Worm (Caenorhabditis elegans): ENCODE measurements around the gene srsx-35.

The srsx-35 gene

DNA sequence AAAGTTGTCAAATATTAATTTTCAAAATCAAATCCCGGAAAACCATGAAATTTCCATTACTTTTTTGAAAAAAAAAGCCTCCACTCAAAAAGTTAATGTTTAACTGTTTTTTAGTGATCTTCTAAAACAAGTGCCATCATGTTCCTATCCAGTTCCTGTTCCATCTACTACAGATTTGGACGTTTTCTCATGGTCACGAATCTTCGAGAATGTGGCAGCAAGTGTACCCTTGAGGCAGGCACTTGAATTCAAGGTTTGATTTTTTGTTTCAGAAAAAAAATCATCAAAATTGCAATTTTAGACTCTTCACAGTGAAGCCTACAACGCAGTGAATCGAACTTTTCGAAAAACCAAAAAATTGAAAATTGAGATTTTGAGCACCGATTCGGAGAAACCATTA lies 33.3 kb downstream of the srsx-35 start:
- TF ChIP-seq unc-62 (GFP tag; optimal IDR thresholded peaks at IDR 0.05), result no peak

DNA sequence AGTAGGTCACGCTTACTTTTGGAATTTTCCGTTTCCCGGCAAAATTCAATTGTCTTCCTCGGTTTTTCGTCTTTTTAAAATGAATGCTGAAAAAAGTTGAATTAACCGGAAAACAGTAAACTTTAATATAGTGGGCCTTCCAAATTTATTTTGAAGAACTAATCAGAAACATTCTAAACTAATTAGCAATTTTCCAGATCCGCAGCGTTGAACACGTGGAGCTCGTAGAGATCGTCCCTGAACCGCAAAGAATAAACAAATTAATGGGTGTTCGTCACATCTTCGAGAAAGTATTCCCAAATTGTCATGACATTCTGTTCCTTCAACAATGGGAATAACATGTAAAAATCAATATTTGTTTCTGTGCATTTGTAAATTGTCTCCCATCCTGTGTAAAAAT lies 35.0 kb downstream of the srsx-35 start:
- no peak for TF ChIP-seq unc-62 (GFP tag; optimal IDR thresholded peaks at IDR 0.05)

DNA sequence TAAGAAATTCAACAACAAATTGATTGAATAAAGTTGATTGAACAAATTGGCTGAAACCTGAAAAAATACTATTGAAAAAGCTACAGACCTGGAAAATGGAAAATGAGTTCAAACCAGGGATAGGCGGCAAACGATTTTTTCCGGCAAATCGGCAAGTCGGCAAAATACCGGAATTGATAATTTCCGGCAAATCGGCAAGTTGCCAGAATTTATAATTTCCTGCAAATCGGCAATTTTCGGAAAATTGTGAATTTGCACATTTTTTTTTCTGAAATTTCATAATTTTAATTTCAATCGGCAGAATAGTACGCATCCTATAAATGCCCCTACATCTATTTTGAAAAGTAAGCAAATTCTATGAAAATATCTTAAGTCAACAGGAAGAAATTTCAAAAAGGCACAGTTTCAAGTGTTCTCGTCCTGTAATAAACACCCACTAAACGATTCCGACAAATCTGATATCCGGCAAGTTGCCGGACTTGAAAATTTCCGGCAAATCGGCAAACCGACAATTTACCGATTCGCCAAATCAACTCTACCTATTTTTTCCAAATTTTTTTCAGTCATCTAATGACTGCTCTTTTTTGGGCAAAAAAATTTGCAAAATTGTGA lies 35.7 kb downstream of the srsx-35 start:
- no peak for TF ChIP-seq unc-62 (GFP tag; optimal IDR thresholded peaks at IDR 0.05)

DNA sequence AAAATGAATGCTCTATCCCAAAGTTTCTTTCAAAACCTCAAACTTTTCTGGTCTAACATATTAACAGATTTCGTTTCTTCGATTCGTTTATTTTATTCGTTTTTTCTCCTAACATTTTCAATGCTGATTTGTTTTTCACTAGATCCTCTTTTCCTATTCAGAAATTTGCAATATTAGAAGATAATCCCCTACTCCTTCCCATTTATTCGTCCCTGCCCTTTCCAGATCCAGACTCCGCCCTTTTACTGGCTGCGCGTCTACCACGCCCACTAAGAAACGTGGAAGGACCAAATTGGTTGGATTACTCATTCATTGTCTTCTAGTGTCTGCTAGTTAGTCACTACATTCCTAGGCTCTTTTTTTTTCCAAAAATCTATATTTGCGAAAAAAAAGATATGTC lies 40.7 kb downstream of the srsx-35 start, which contains the start of gene Y44A6C.2:
Gene Y44A6C.2, plus strand, starts transcription at position 301 of the 400 bp plus-strand sequence.
- no peak for TF ChIP-seq unc-62 (GFP tag; optimal IDR thresholded peaks at IDR 0.05)

DNA sequence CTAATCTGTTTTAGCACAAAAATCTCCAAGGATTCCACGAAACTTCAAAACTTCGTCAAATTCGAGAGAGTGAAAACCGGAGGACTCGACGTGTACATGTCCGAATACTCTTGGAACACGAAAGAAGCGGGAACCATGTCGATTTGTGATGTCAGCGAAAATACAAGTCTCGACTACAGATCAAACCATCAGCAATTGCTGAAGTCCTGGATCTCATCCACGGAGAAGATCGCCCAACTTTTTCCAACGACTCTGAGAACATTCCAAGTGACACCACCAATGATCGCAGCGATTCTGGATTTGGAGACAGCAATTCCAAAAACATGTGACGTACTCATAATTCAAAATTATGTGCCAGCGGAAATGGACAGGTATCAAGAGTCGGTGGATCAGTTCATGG lies 41.2 kb downstream of the srsx-35 start:
- no peak for TF ChIP-seq unc-62 (GFP tag; optimal IDR thresholded peaks at IDR 0.05)

DNA sequence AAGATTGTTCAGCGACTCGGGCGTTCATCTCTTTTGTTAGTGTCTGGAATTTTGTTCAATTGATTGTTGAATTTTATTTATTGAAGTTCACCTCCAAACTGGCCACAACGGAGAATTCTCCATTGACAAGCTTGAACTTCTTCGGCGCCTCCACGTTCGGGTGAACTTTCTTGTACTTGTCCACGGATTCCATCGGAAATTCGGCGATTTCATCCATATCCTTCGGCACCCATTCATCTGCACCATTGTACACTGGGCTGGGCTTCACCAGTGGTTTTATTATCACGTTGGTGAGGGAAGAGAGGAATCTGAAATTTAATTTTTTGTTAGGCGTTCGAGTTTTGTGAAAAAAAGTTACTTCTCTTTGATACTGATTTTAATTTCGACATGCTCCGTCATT lies 46.2 kb downstream of the srsx-35 start:
- TF ChIP-seq unc-62 (GFP tag; optimal IDR thresholded peaks at IDR 0.05), result no peak

DNA sequence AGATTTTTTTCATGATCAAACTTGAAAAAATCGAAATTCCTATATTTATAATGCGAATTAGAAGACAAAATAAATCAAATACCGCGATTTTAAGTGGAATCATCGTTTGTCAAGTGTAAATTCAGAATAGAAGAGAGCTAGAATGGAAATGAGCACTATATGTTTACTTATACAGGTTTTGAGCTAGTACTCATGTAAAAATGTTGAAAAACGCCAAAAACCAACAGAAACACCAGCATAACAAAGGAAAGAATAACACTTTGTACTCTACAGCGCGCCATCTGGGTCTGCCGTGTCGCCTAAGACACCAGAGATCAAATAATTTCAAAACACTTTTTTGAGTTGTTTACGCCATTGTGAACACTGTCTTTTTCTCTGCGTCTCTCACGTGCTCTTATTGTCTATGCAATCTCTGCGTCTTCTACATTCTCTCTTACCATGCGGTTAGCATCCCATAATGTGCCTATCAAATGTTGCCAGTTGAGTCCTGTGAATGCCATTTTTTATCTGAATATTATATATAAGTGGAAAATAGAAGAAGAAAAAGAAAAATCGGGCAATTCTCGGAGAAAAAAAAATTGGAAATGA lies 47.6 kb downstream of the srsx-35 start, which contains the start of gene ipla-3:
Gene ipla-3, minus strand, starts transcription at position 510 of the 588 bp plus-strand sequence.
- no peak for TF ChIP-seq unc-62 (GFP tag; optimal IDR thresholded peaks at IDR 0.05)

DNA sequence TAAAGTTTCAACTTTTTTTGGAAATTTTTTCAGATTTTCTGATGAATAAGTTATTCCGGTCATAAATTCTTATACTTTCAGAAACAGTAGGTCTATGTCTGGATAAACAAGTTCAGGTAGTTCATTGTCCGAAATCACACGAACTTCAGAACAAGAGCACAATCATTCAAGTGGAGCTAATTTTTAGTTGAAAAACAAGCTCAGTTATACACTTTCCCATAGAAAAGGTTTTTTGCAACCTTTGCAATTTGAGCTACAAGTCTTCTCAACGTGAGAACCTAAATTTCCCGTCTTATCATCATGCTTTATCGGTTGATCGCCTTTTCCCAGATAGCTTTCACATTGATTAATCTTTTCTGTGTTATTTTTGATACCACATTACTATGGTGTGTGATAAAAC lies 50.6 kb downstream of the srsx-35 start, which contains the start of gene srxa-1:
Gene srxa-1, plus strand, starts transcription at position 301 of the 400 bp plus-strand sequence.
- no peak for TF ChIP-seq unc-62 (GFP tag; optimal IDR thresholded peaks at IDR 0.05)

Data from whole organism, dauer.